Worm (Caenorhabditis elegans) whole organism, young adult: ENCODE data around the gene bas-1.

Source experiments
- B0035.1 ChIP-seq: sonication (generic microtip); optimal IDR thresholded peaks from 2 replicates; lab custom pipeline; 2016; ENCODE audit warnings: missing genetic modification characterization, mild to moderate bottlenecking, missing compliant biosample characterization, missing genotype, missing genetic modification reagents
- F10E7.11 ChIP-seq: sonication (generic microtip); optimal IDR thresholded peaks from 2 replicates; lab custom pipeline; 2017; ENCODE audit warnings: mild to moderate bottlenecking, missing genetic modification characterization, moderate library complexity, missing compliant biosample characterization
- F39B2.1 ChIP-seq: fragments of 200-800 bp; sonication (Bioruptor generic); IDR thresholded peaks from 2 replicates; pipeline ENCODE4 v1.3.6; 2022; ENCODE audit warnings: missing genetic modification reagents, missing genetic modification characterization, missing compliant biosample characterization
- F49E8.2 ChIP-seq: sonication (generic microtip); optimal IDR thresholded peaks from 3 replicates; lab custom pipeline; 2017; ENCODE audit warnings: missing genetic modification characterization, mild to moderate bottlenecking, missing compliant biosample characterization, antibody characterized with exemption, moderate library complexity; ENCODE audit not compliant: insufficient read depth
- F52B5.7 ChIP-seq: sonication (generic microtip); optimal IDR thresholded peaks from 2 replicates; lab custom pipeline; 2016; ENCODE audit warnings: mild to moderate bottlenecking, missing genetic modification characterization, missing compliant biosample characterization
- Y53F4B.3 ChIP-seq: fragments of 200-800 bp; sonication (Bioruptor generic); IDR thresholded peaks from 2 replicates; pipeline ENCODE4 v1.3.6; 2022; ENCODE audit warnings: missing genetic modification reagents, missing genetic modification characterization, missing compliant biosample characterization
- Y53G8AR.9 ChIP-seq: fragments of 200-800 bp; sonication (Bioruptor generic); conservative IDR thresholded peaks from 2 replicates; pipeline ENCODE4 v1.3.6; 2022; ENCODE audit warnings: missing genetic modification reagents, missing genetic modification characterization, missing compliant biosample characterization
- Y56A3A.18 ChIP-seq: fragments of 200-800 bp; sonication (Bioruptor generic); IDR thresholded peaks from 2 replicates; pipeline ENCODE4 v1.3.6; 2022; ENCODE audit warnings: missing genetic modification reagents, missing genetic modification characterization, missing compliant biosample characterization
- ama-1 ChIP-seq, 3 experiments: fragments of 150-350 bp in 1 of 3; sonication (generic microtip) in 2 of 3; optimal IDR thresholded peaks; 2 replicates each; lab custom pipeline; 2014 to 2018; ENCODE audit warnings: missing biosample characterization in 2 of 3, missing genetic modification characterization in 2 of 3, missing genetic modification reagents in 2 of 3
- atf-7 ChIP-seq: sonication (generic microtip); optimal IDR thresholded peaks from 2 replicates; lab custom pipeline; 2017; ENCODE audit warnings: mild to moderate bottlenecking, missing genetic modification characterization, missing compliant biosample characterization
- bed-2 ChIP-seq: fragments of 200-800 bp; sonication (Bioruptor generic); IDR thresholded peaks from 2 replicates; pipeline ENCODE4 v1.3.6; 2022; ENCODE audit warnings: missing genetic modification reagents, missing genetic modification characterization, missing compliant biosample characterization
- cebp-1 ChIP-seq, 2 experiments: fragments of 200-800 bp in 1 of 2; sonication (Bioruptor generic) in 1 of 2; sonication (generic microtip) in 1 of 2; IDR thresholded peaks in 1 of 2; optimal IDR thresholded peaks in 1 of 2; 2 replicates each; pipeline versions ENCODE4 v1.3.6 to Lab custom; 2017 to 2022; ENCODE audit warnings: missing compliant biosample characterization in 2 of 2, missing genetic modification characterization in 2 of 2, mild to moderate bottlenecking in 1 of 2, missing genetic modification reagents in 1 of 2, moderate library complexity in 1 of 2
- ceh-100 ChIP-seq: fragments of 200-800 bp; sonication (Bioruptor generic); IDR thresholded peaks from 2 replicates; pipeline ENCODE4 v1.3.6; 2022; ENCODE audit warnings: missing genetic modification reagents, missing genetic modification characterization, missing compliant biosample characterization
- ceh-79 ChIP-seq: sonication (generic microtip); optimal IDR thresholded peaks from 2 replicates; lab custom pipeline; 2017; ENCODE audit warnings: mild to moderate bottlenecking, missing genetic modification characterization, missing compliant biosample characterization
- ceh-91 ChIP-seq: fragments of 200-800 bp; sonication (Bioruptor generic); IDR thresholded peaks from 2 replicates; pipeline ENCODE4 v1.3.6; 2022; ENCODE audit warnings: missing genetic modification reagents, missing genetic modification characterization, missing compliant biosample characterization
- chd-7 ChIP-seq: sonication (generic microtip); optimal IDR thresholded peaks from 2 replicates; lab custom pipeline; 2016; ENCODE audit warnings: mild to moderate bottlenecking, missing genetic modification characterization, moderate library complexity, missing compliant biosample characterization
- die-1 ChIP-seq: sonication (generic microtip); optimal IDR thresholded peaks from 2 replicates; lab custom pipeline; 2016; ENCODE audit warnings: missing genotype, mild to moderate bottlenecking, missing genetic modification characterization, missing compliant biosample characterization
- dpl-1 ChIP-seq: fragments of 150-350 bp; optimal IDR thresholded peaks from 2 replicates; lab custom pipeline; 2014; ENCODE audit warnings: missing biosample characterization, missing genetic modification reagents, missing genetic modification characterization
- efl-1 ChIP-seq: fragments of 150-350 bp; optimal IDR thresholded peaks from 2 replicates; lab custom pipeline; 2014; ENCODE audit warnings: missing biosample characterization, missing genetic modification reagents, missing genetic modification characterization
- egl-44 ChIP-seq: fragments of 200-800 bp; sonication (Bioruptor generic); IDR thresholded peaks from 2 replicates; pipeline ENCODE4 v1.3.6; 2022; ENCODE audit warnings: missing genetic modification reagents, missing genetic modification characterization, missing compliant biosample characterization
- egrh-3 ChIP-seq: fragments of 200-800 bp; sonication (Bioruptor generic); IDR thresholded peaks from 2 replicates; pipeline ENCODE4 v1.3.6; 2022; ENCODE audit warnings: missing genetic modification reagents, missing genetic modification characterization, missing compliant biosample characterization
- ekl-4 ChIP-seq: fragments of 200-800 bp; sonication (Bioruptor generic); IDR thresholded peaks from 2 replicates; pipeline ENCODE4 v1.3.6; 2022; ENCODE audit warnings: missing genetic modification reagents, missing genetic modification characterization, missing compliant biosample characterization
- ets-4 ChIP-seq: fragments of 200-800 bp; sonication (Bioruptor generic); optimal IDR thresholded peaks from 2 replicates; lab custom pipeline; 2018; ENCODE audit warnings: mild to moderate bottlenecking, missing genetic modification characterization, missing compliant biosample characterization
- fkh-3 ChIP-seq: sonication (generic microtip); optimal IDR thresholded peaks from 2 replicates; lab custom pipeline; 2016; ENCODE audit warnings: mild to moderate bottlenecking, missing genetic modification characterization, missing compliant biosample characterization
- hlh-12 ChIP-seq: sonication (generic microtip); optimal IDR thresholded peaks from 2 replicates; lab custom pipeline; 2016; ENCODE audit warnings: missing genetic modification characterization, missing compliant biosample characterization
- hmg-1.2 ChIP-seq: fragments of 200-800 bp; sonication (Bioruptor generic); IDR thresholded peaks from 2 replicates; pipeline ENCODE4 v1.3.6; 2022; ENCODE audit warnings: missing genetic modification reagents, missing genetic modification characterization, missing compliant biosample characterization
- lag-1 ChIP-seq: fragments of 200-800 bp; sonication (Bioruptor generic); IDR thresholded peaks from 2 replicates; pipeline ENCODE4 v1.3.6; 2022; ENCODE audit warnings: missing genetic modification reagents, missing genetic modification characterization, missing compliant biosample characterization
- let-526 ChIP-seq: fragments of 200-800 bp; sonication (Bioruptor generic); IDR thresholded peaks from 2 replicates; pipeline ENCODE4 v1.3.6; 2022; ENCODE audit warnings: missing genetic modification reagents, missing genetic modification characterization, missing compliant biosample characterization
- lir-1 ChIP-seq: fragments of 200-800 bp; sonication (Bioruptor generic); conservative IDR thresholded peaks from 2 replicates; pipeline ENCODE4 v1.3.6; 2022; ENCODE audit warnings: missing genetic modification reagents, missing genetic modification characterization, missing compliant biosample characterization
- lsl-1 ChIP-seq: fragments of 200-800 bp; sonication (Bioruptor generic); optimal IDR thresholded peaks from 2 replicates; lab custom pipeline; 2018; ENCODE audit warnings: mild to moderate bottlenecking, missing genetic modification characterization, moderate library complexity, missing compliant biosample characterization
- lsy-27 ChIP-seq: sonication (generic microtip); optimal IDR thresholded peaks from 2 replicates; lab custom pipeline; 2017; ENCODE audit warnings: missing genetic modification characterization, mild to moderate bottlenecking, missing compliant biosample characterization, antibody characterized with exemption, missing genotype, borderline replicate concordance; ENCODE audit not compliant: insufficient read depth
- madf-3 ChIP-seq: fragments of 200-800 bp; sonication (Bioruptor generic); IDR thresholded peaks from 2 replicates; pipeline ENCODE4 v1.3.6; 2022; ENCODE audit warnings: missing genetic modification reagents, missing genetic modification characterization, missing compliant biosample characterization
- madf-8 ChIP-seq: fragments of 200-800 bp; sonication (Bioruptor generic); conservative IDR thresholded peaks from 2 replicates; pipeline ENCODE4 v1.3.6; 2022; ENCODE audit warnings: missing genetic modification reagents, missing genetic modification characterization, missing compliant biosample characterization
- mxl-1 ChIP-seq: sonication (generic microtip); optimal IDR thresholded peaks from 2 replicates; lab custom pipeline; 2016; ENCODE audit warnings: missing genetic modification characterization, missing compliant biosample characterization
- nfyb-1 ChIP-seq: fragments of 200-800 bp; sonication (Bioruptor generic); IDR thresholded peaks from 2 replicates; pipeline ENCODE4 v1.3.6; 2022; ENCODE audit warnings: missing genetic modification reagents, missing genetic modification characterization, missing compliant biosample characterization
- nhr-120 ChIP-seq: fragments of 200-800 bp; sonication (Bioruptor generic); IDR thresholded peaks from 2 replicates; pipeline ENCODE4 v1.3.6; 2022; ENCODE audit warnings: missing genetic modification characterization, missing compliant biosample characterization
- rcor-1 ChIP-seq: fragments of 200-800 bp; sonication (Bioruptor generic); IDR thresholded peaks from 2 replicates; pipeline ENCODE4 v1.3.6; 2022; ENCODE audit warnings: missing genetic modification reagents, missing genetic modification characterization, missing compliant biosample characterization
- snpc-4 ChIP-seq, 5 experiments: fragments of 150-350 bp in 1 of 5; sonication (generic microtip) in 4 of 5; optimal IDR thresholded peaks; 2 replicates each; lab custom pipeline; 2014 to 2018; ENCODE audit warnings: missing genetic modification characterization in 5 of 5, missing biosample characterization in 3 of 5, antibody characterized with exemption in 2 of 5, mild to moderate bottlenecking in 2 of 5, missing compliant biosample characterization in 2 of 5, missing genotype in 2 of 5, moderate library complexity in 2 of 5, missing genetic modification reagents in 1 of 5
- tlf-1 ChIP-seq: fragments of 200-800 bp; sonication (Bioruptor generic); optimal IDR thresholded peaks from 2 replicates; lab custom pipeline; 2018; ENCODE audit warnings: mild to moderate bottlenecking, missing genetic modification characterization, missing compliant biosample characterization
- xnd-1 ChIP-seq: sonication (generic microtip); optimal IDR thresholded peaks from 2 replicates; lab custom pipeline; 2016; ENCODE audit warnings: missing genotype, missing genetic modification reagents, missing genetic modification characterization, missing compliant biosample characterization

The bas-1 gene

ce11 chrIII:5637297-5637876 lies 25.3 kb downstream of the bas-1 start (continued):
- TF ChIP-seq bed-2 (GFP tag; lab: Robert Waterston, UW), result peak; percentile 73; the same call in 1 of the 2 replicates
- 0 out of 2 replicates have a peak, but pooled peaks have one; percentile 40 for TF ChIP-seq let-526 (GFP tag; lab: Robert Waterston, UW)
- TF ChIP-seq lir-1 (GFP tag; lab: Robert Waterston, UW), result peak; percentile 50; the same call in 1 of the 2 replicates
- peak; percentile 91; the same call in 1 of the 2 replicates for TF ChIP-seq F39B2.1 (GFP tag; lab: Robert Waterston, UW)
- peak; percentile 73 for TF ChIP-seq ceh-100 (GFP tag; lab: Robert Waterston, UW)
- TF ChIP-seq Y53G8AR.9 (GFP tag; lab: Robert Waterston, UW), result peak; percentile 87
- TF ChIP-seq madf-3, result 0 out of 2 replicates have a peak, but pooled peaks have one; percentile 40
- TF ChIP-seq rcor-1 (GFP tag; lab: Robert Waterston, UW), result peak; percentile 93
- peak; percentile 100 for TF ChIP-seq egrh-3
- peak; percentile 23 for TF ChIP-seq snpc-4 (GFP tag; optimal IDR thresholded peaks at IDR 0.05; lab: Kevin White, UChicago)
- peak in 3 of 4 experiments; percentile 67 to 92 (median 81) for TF ChIP-seq snpc-4 (tag; optimal IDR thresholded peaks at IDR 0.05; lab: Kevin White, UChicago)
- peak; percentile 90 for TF ChIP-seq nfyb-1
- peak; percentile 82 for TF ChIP-seq ceh-91
- TF ChIP-seq, all 124 proteins: peak for 43; not testable (repeated sequence) for 81

ce11 chrIII:5639893-5640292 lies 27.8 kb downstream of the bas-1 start:
- TF ChIP-seq cebp-1 (GFP tag; IDR thresholded peaks at IDR 0.05; lab: Robert Waterston, UW) (no peak), cebp-1 (tag; optimal IDR thresholded peaks at IDR 0.05; lab: Kevin White, UChicago) (peak; percentile 6), dpl-1 (no peak), ekl-4 (GFP tag; lab: Robert Waterston, UW) (no peak), xnd-1 (tag; lab: Kevin White, UChicago) (no peak), snpc-4 (GFP tag; optimal IDR thresholded peaks at IDR 0.05; lab: Kevin White, UChicago) (no peak), snpc-4 (tag; optimal IDR thresholded peaks at IDR 0.05; lab: Kevin White, UChicago) (peak in 1 of 4 experiments; percentile 59), hmg-1.2 (GFP tag; lab: Robert Waterston, UW) (peak; percentile 52; the same call in 1 of the 2 replicates)

DNA sequence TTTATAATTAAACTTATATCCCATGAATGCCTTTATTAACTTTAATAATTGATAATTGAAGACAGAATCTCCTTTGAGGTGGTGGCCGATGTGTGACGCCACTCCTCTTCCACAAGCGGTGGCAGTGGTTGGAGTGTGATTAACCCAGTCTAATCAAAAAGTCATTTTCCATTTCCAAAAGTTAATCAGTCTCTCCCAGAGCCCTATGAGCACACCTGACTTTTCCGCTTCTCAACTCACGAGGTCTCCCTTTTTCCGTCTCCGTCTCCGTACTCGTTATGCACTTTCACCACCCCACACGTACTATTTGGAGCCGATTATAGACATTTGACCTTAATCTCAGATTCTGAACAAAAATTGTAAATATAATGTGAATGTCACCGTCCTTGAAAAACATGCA lies 30.6 kb downstream of the bas-1 start:
- no peak for TF ChIP-seq lag-1 (GFP tag; lab: Robert Waterston, UW)

DNA sequence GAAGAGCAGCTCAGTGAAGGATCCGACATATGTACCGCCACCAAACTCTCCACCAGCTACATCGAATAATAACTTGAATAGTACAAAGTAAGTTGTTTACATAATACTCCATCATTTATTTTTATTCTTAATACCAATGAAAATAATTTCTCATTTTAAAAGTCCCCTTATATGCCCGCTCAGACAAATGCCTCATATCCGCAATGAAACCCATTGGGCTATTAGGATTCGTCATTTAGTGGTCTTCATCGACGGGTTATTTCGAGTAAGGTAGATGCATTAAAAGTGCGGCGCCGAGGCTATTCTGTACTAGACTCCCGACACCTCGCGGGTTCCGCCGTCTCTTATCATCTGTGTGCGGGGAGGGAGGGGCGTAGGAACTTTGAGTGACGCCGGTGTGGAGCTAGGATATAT lies 41.6 kb downstream of the bas-1 start:
- TF ChIP-seq Y56A3A.18 (GFP tag; lab: Robert Waterston, UW) (no peak), cebp-1 (GFP tag; IDR thresholded peaks at IDR 0.05; lab: Robert Waterston, UW) (no peak), cebp-1 (tag; optimal IDR thresholded peaks at IDR 0.05; lab: Kevin White, UChicago) (no peak), lsy-27 (tag; lab: Kevin White, UChicago) (no peak), ets-4 (GFP tag; lab: Kevin White, UChicago) (no peak), fkh-3 (tag; lab: Kevin White, UChicago) (no peak), chd-7 (tag; lab: Kevin White, UChicago) (no peak), nhr-120 (GFP tag; lab: Robert Waterston, UW) (no peak), xnd-1 (tag; lab: Kevin White, UChicago) (peak; percentile 68), F52B5.7 (tag; lab: Kevin White, UChicago) (no peak), F49E8.2 (tag; lab: Kevin White, UChicago) (peak; percentile 90), tlf-1 (GFP tag; lab: Kevin White, UChicago) (no peak), efl-1 (peak; percentile 34), die-1 (tag; lab: Kevin White, UChicago) (no peak), hlh-12 (tag; lab: Kevin White, UChicago) (no peak), ama-1 (optimal IDR thresholded peaks at IDR 0.05; lab: Kevin White, UChicago) (no peak), ama-1 (GFP tag; optimal IDR thresholded peaks at IDR 0.05; lab: Kevin White, UChicago) (no peak), madf-8 (GFP tag; lab: Robert Waterston, UW) (peak; percentile 54; the same call in 1 of the 2 replicates), B0035.1 (tag; lab: Kevin White, UChicago) (no peak), F10E7.11 (tag; lab: Kevin White, UChicago) (no peak), Y53F4B.3 (GFP tag; lab: Robert Waterston, UW) (no peak), lag-1 (GFP tag; lab: Robert Waterston, UW) (no peak), egl-44 (GFP tag; lab: Robert Waterston, UW) (0 out of 2 replicates have a peak, but pooled peaks have one; percentile 37), atf-7 (no peak), ceh-79 (tag; lab: Kevin White, UChicago) (no peak), mxl-1 (tag; lab: Kevin White, UChicago) (no peak), lsl-1 (GFP tag; lab: Kevin White, UChicago) (peak; percentile 88), bed-2 (GFP tag; lab: Robert Waterston, UW) (no peak)
